Worm (Caenorhabditis elegans) whole organism, L4 larva: ENCODE measurements around the gene pho-6.

Experiments
- D1046.2 ChIP-seq: fragments of 200-800 bp; sonication (Bioruptor generic); IDR thresholded peaks from 2 replicates; pipeline ENCODE4 v1.3.6; 2022; ENCODE audit warnings: missing genetic modification characterization, missing compliant biosample characterization
- F10B5.3 ChIP-seq: sonication (generic microtip); optimal IDR thresholded peaks from 2 replicates; lab custom pipeline; 2016; ENCODE audit warnings: mild to moderate bottlenecking, missing genetic modification characterization, missing compliant biosample characterization
- F37D6.2 ChIP-seq: sonication (generic microtip); optimal IDR thresholded peaks from 2 replicates; lab custom pipeline; 2016; ENCODE audit warnings: mild to moderate bottlenecking, missing genetic modification characterization, missing compliant biosample characterization
- F44E2.7 ChIP-seq: fragments of 200-800 bp; sonication (Bioruptor generic); IDR thresholded peaks from 2 replicates; pipeline ENCODE4 v2.1.2; 2022; ENCODE audit warnings: missing genetic modification characterization, missing compliant biosample characterization
- R02D3.7 ChIP-seq: fragments of 150-350 bp; sonication (generic microtip); optimal IDR thresholded peaks from 3 replicates; lab custom pipeline; 2014; ENCODE audit warnings: missing biosample characterization, missing genetic modification characterization
- T26A8.4 ChIP-seq: fragments of 200-800 bp; sonication (Bioruptor generic); IDR thresholded peaks from 2 replicates; pipeline ENCODE4 v1.3.6; 2022; ENCODE audit warnings: missing genetic modification characterization, missing compliant biosample characterization
- Y105C5A.15 ChIP-seq: fragments of 200-800 bp; sonication (Bioruptor generic); IDR thresholded peaks from 2 replicates; pipeline ENCODE4 v1.3.6; 2022; ENCODE audit warnings: missing genetic modification characterization, missing compliant biosample characterization
- Y48G9A.11 ChIP-seq: fragments of 200-800 bp; sonication (Bioruptor generic); IDR thresholded peaks from 2 replicates; pipeline ENCODE4 v1.3.6; 2022; ENCODE audit warnings: missing genetic modification reagents, missing genetic modification characterization, missing compliant biosample characterization
- ZK546.5 ChIP-seq, 2 experiments: sonication (generic microtip); optimal IDR thresholded peaks; 2 replicates each; lab custom pipeline; 2017; ENCODE audit warnings: missing biosample characterization in 2 of 2, missing genetic modification characterization in 2 of 2
- arid-1 ChIP-seq: fragments of 200-800 bp; sonication (Bioruptor generic); conservative IDR thresholded peaks from 2 replicates; pipeline ENCODE4 v1.3.6; 2022; ENCODE audit warnings: missing genetic modification reagents, missing genetic modification characterization, missing compliant biosample characterization
- attf-4 ChIP-seq: sonication (generic microtip); optimal IDR thresholded peaks from 3 replicates; lab custom pipeline; 2017; ENCODE audit warnings: missing biosample characterization, missing genetic modification characterization
- ceh-20 ChIP-seq: fragments of 200-800 bp; sonication (Bioruptor generic); IDR thresholded peaks from 2 replicates; pipeline ENCODE4 v1.3.6; 2022; ENCODE audit warnings: missing genetic modification reagents, missing genetic modification characterization, missing compliant biosample characterization
- ceh-28 ChIP-seq: fragments of 150-350 bp; optimal IDR thresholded peaks from 2 replicates; lab custom pipeline; 2014; ENCODE audit warnings: missing biosample characterization, missing genetic modification reagents, missing genetic modification characterization
- ceh-44 ChIP-seq: fragments of 200-800 bp; sonication (Bioruptor generic); IDR thresholded peaks from 2 replicates; pipeline ENCODE4 v1.3.6; 2022; ENCODE audit warnings: missing genetic modification reagents, missing genetic modification characterization, missing compliant biosample characterization
- cey-2 ChIP-seq: sonication (generic microtip); optimal IDR thresholded peaks from 3 replicates; lab custom pipeline; 2017; ENCODE audit warnings: missing genetic modification characterization, mild to moderate bottlenecking, missing compliant biosample characterization, antibody characterized with exemption, borderline replicate concordance; ENCODE audit not compliant: insufficient read depth
- ctbp-1 ChIP-seq: fragments of 200-800 bp; sonication (Bioruptor generic); IDR thresholded peaks from 2 replicates; pipeline ENCODE4 v1.3.6; 2022; ENCODE audit warnings: missing genetic modification reagents, missing genetic modification characterization, missing compliant biosample characterization
- daf-12 ChIP-seq: fragments of 150-350 bp; optimal IDR thresholded peaks from 2 replicates; lab custom pipeline; 2014; ENCODE audit warnings: missing biosample characterization, missing genetic modification reagents, missing genetic modification characterization
- daf-19 ChIP-seq: fragments of 200-800 bp; sonication (Bioruptor generic); conservative IDR thresholded peaks from 2 replicates; pipeline ENCODE4 v1.3.6; 2022; ENCODE audit warnings: missing genetic modification characterization, missing compliant biosample characterization
- dmd-6 ChIP-seq: fragments of 200-800 bp; sonication (Bioruptor generic); IDR thresholded peaks from 2 replicates; pipeline ENCODE4 v1.3.6; 2022; ENCODE audit warnings: missing genetic modification reagents, missing genetic modification characterization, missing compliant biosample characterization
- dmd-8 ChIP-seq: fragments of 200-800 bp; sonication (Bioruptor generic); IDR thresholded peaks from 2 replicates; pipeline ENCODE4 v1.3.6; 2022; ENCODE audit warnings: missing genetic modification characterization, missing compliant biosample characterization
- duxl-1 ChIP-seq: sonication (generic microtip); optimal IDR thresholded peaks from 2 replicates; lab custom pipeline; 2016; ENCODE audit warnings: mild to moderate bottlenecking, missing genetic modification characterization, moderate library complexity, missing compliant biosample characterization; ENCODE audit not compliant: poor library complexity
- dve-1 ChIP-seq: sonication (generic microtip); optimal IDR thresholded peaks from 2 replicates; lab custom pipeline; 2017; ENCODE audit warnings: antibody characterized with exemption, mild to moderate bottlenecking, missing genetic modification characterization, missing compliant biosample characterization; ENCODE audit not compliant: insufficient read depth
- egl-43 ChIP-seq: fragments of 200-800 bp; sonication (Bioruptor generic); IDR thresholded peaks from 2 replicates; pipeline ENCODE4 v1.3.6; 2022; ENCODE audit warnings: missing genetic modification reagents, missing genetic modification characterization, missing compliant biosample characterization
- fos-1 ChIP-seq: fragments of 150-350 bp; optimal IDR thresholded peaks from 2 replicates; lab custom pipeline; 2014; ENCODE audit warnings: missing biosample characterization, missing genetic modification characterization
- hlh-11 ChIP-seq: fragments of 200-800 bp; sonication (Bioruptor generic); optimal IDR thresholded peaks from 2 replicates; lab custom pipeline; 2018; ENCODE audit warnings: mild to moderate bottlenecking, missing genetic modification characterization, missing compliant biosample characterization
- hmg-1.1 ChIP-seq: fragments of 200-800 bp; sonication (Bioruptor generic); IDR thresholded peaks from 2 replicates; pipeline ENCODE4 v1.3.6; 2022; ENCODE audit warnings: missing genetic modification reagents, missing genetic modification characterization, missing compliant biosample characterization
- jun-1 ChIP-seq: fragments of 150-350 bp; optimal IDR thresholded peaks from 2 replicates; lab custom pipeline; 2014; ENCODE audit warnings: missing biosample characterization, missing genetic modification reagents, missing genetic modification characterization
- lir-3 ChIP-seq: sonication (generic microtip); optimal IDR thresholded peaks from 2 replicates; lab custom pipeline; 2016; ENCODE audit warnings: mild to moderate bottlenecking, missing genetic modification characterization, missing compliant biosample characterization
- lsy-2 ChIP-seq, 2 experiments: fragments of 150-350 bp in 1 of 2; sonication (generic microtip) in 1 of 2; optimal IDR thresholded peaks; 2 replicates each; lab custom pipeline; 2014 to 2017; ENCODE audit warnings: missing biosample characterization in 2 of 2, missing genetic modification characterization in 2 of 2
- madf-9 ChIP-seq: fragments of 200-800 bp; sonication (Bioruptor generic); conservative IDR thresholded peaks from 2 replicates; pipeline ENCODE4 v1.3.6; 2022; ENCODE audit warnings: missing genetic modification reagents, missing genetic modification characterization, missing compliant biosample characterization
- mdt-29 ChIP-seq: fragments of 200-800 bp; sonication (Bioruptor generic); IDR thresholded peaks from 2 replicates; pipeline ENCODE4 v1.3.6; 2022; ENCODE audit warnings: missing genetic modification reagents, missing genetic modification characterization, missing compliant biosample characterization
- mep-1 ChIP-seq: fragments of 150-350 bp; sonication (generic microtip); optimal IDR thresholded peaks from 3 replicates; lab custom pipeline; 2014; ENCODE audit warnings: missing biosample characterization, missing genetic modification characterization
- mxl-3 ChIP-seq: fragments of 200-800 bp; sonication (Bioruptor generic); optimal IDR thresholded peaks from 2 replicates; lab custom pipeline; 2018; ENCODE audit warnings: mild to moderate bottlenecking, missing genetic modification characterization, missing compliant biosample characterization
- nhr-111 ChIP-seq: fragments of 200-800 bp; sonication (Bioruptor generic); optimal IDR thresholded peaks from 2 replicates; lab custom pipeline; 2018; ENCODE audit warnings: mild to moderate bottlenecking, missing genetic modification characterization, missing compliant biosample characterization
- nhr-237 ChIP-seq: sonication (generic microtip); optimal IDR thresholded peaks from 2 replicates; lab custom pipeline; 2017; ENCODE audit warnings: missing biosample characterization, missing genetic modification characterization
- nhr-28 ChIP-seq: fragments of 150-350 bp; optimal IDR thresholded peaks from 2 replicates; lab custom pipeline; 2014; ENCODE audit warnings: missing biosample characterization, missing genetic modification characterization
- nhr-42 ChIP-seq: fragments of 200-800 bp; sonication (Bioruptor generic); IDR thresholded peaks from 2 replicates; pipeline ENCODE4 v1.3.6; 2022; ENCODE audit warnings: missing genetic modification characterization, missing compliant biosample characterization
- pqm-1 ChIP-seq: sonication (generic microtip); optimal IDR thresholded peaks from 2 replicates; lab custom pipeline; 2017; ENCODE audit warnings: missing biosample characterization, missing genetic modification characterization
- rbr-2 ChIP-seq: sonication (generic microtip); optimal IDR thresholded peaks from 2 replicates; lab custom pipeline; 2016; ENCODE audit warnings: missing genotype, missing genetic modification characterization, missing compliant biosample characterization
- saeg-2 ChIP-seq: fragments of 200-800 bp; sonication (Bioruptor generic); IDR thresholded peaks from 2 replicates; pipeline ENCODE4 v1.3.6; 2022; ENCODE audit warnings: missing genetic modification reagents, missing genetic modification characterization, missing compliant biosample characterization
- set-16 ChIP-seq: fragments of 200-800 bp; sonication (Bioruptor generic); IDR thresholded peaks from 2 replicates; pipeline ENCODE4 v1.3.6; 2022; ENCODE audit warnings: missing genetic modification reagents, missing genetic modification characterization, missing compliant biosample characterization
- snpc-1.2 ChIP-seq: fragments of 200-800 bp; sonication (Bioruptor generic); IDR thresholded peaks from 2 replicates; pipeline ENCODE4 v1.3.6; 2022; ENCODE audit warnings: missing genetic modification reagents, missing genetic modification characterization, missing compliant biosample characterization
- spr-1 ChIP-seq: sonication (generic microtip); optimal IDR thresholded peaks from 2 replicates; lab custom pipeline; 2016; ENCODE audit warnings: mild to moderate bottlenecking, missing genetic modification characterization, missing compliant biosample characterization
- tag-97 ChIP-seq: fragments of 200-800 bp; sonication (Bioruptor generic); IDR thresholded peaks from 2 replicates; pipeline ENCODE4 v1.3.6; 2022; ENCODE audit warnings: missing genetic modification characterization, missing compliant biosample characterization
- unc-130 ChIP-seq: sonication (generic microtip); optimal IDR thresholded peaks from 2 replicates; lab custom pipeline; 2016; ENCODE audit warnings: missing genetic modification reagents, missing genetic modification characterization, missing compliant biosample characterization
- unc-62 ChIP-seq, 3 experiments: fragments of 150-350 bp in 1 of 3; sonication (generic microtip); optimal IDR thresholded peaks in 2 of 3; peaks in 1 of 3; 1 replicate in 1 of 3; 2 replicates in 2 of 3; lab custom pipeline; 2014 to 2017; ENCODE audit warnings: missing biosample characterization in 3 of 3, missing genetic modification characterization in 3 of 3, missing genetic modification reagents in 3 of 3, missing genotype in 1 of 3
- zfp-2 ChIP-seq: sonication (generic microtip); optimal IDR thresholded peaks from 2 replicates; lab custom pipeline; 2016; ENCODE audit warnings: mild to moderate bottlenecking, missing genetic modification characterization, missing compliant biosample characterization
- zip-11 ChIP-seq: fragments of 200-800 bp; sonication (Bioruptor generic); IDR thresholded peaks from 2 replicates; pipeline ENCODE4 v1.3.6; 2022; ENCODE audit warnings: missing genetic modification characterization, missing compliant biosample characterization
- ztf-11 ChIP-seq: fragments of 150-350 bp; optimal IDR thresholded peaks from 2 replicates; lab custom pipeline; 2014; ENCODE audit warnings: missing biosample characterization, missing genetic modification characterization
- ztf-7 ChIP-seq: fragments of 150-350 bp; optimal IDR thresholded peaks from 2 replicates; lab custom pipeline; 2014; ENCODE audit warnings: missing biosample characterization, missing genetic modification characterization

The pho-6 gene

ce11 chrV:8348959-8349389, 45.3 kb downstream of the pho-6 start (continued):
- TF ChIP-seq T26A8.4 (GFP tag; lab: Robert Waterston, UW) (peak; percentile 92), mep-1 (tag; lab: Kevin White, UChicago) (peak; percentile 91), jun-1 (tag; lab: Kevin White, UChicago) (peak; percentile 50), ctbp-1 (no peak), saeg-2 (GFP tag; lab: Robert Waterston, UW) (no peak), dmd-6 (GFP tag; lab: Robert Waterston, UW) (peak; percentile 69; the same call in 1 of the 2 replicates), nhr-111 (GFP tag; lab: Kevin White, UChicago) (peak; percentile 74), arid-1 (peak; percentile 70), duxl-1 (tag; lab: Kevin White, UChicago) (peak; percentile 95), ztf-7 (tag; lab: Kevin White, UChicago) (peak; percentile 65), daf-19 (GFP tag; lab: Robert Waterston, UW) (0 out of 2 replicates have a peak, but pooled peaks have one; percentile 7), ceh-28 (tag; lab: Kevin White, UChicago) (no peak), ceh-20 (GFP tag; lab: Robert Waterston, UW) (0 out of 2 replicates have a peak, but pooled peaks have one; percentile 42), mxl-3 (GFP tag; lab: Kevin White, UChicago) (peak; percentile 79), Y48G9A.11 (GFP tag; lab: Robert Waterston, UW) (peak; percentile 71), dve-1 (peak; percentile 96), zip-11 (GFP tag; lab: Robert Waterston, UW) (no peak), madf-9 (no peak), lir-3 (tag; lab: Kevin White, UChicago) (peak; percentile 19), hlh-11 (tag; lab: Kevin White, UChicago) (peak; percentile 88), lsy-2 (tag; optimal IDR thresholded peaks at IDR 0.05; lab: Kevin White, UChicago) (peak; percentile 57 to 75), nhr-28 (tag; lab: Kevin White, UChicago) (peak; percentile 74), R02D3.7 (tag; lab: Kevin White, UChicago) (no peak), unc-130 (peak; percentile 80), nhr-237 (tag; lab: Kevin White, UChicago) (no peak), nhr-42 (0 out of 2 replicates have a peak, but pooled peaks have one; percentile 71), ztf-11 (tag; lab: Kevin White, UChicago) (no peak), F37D6.2 (tag; lab: Kevin White, UChicago) (peak; percentile 6), daf-12 (tag; lab: Kevin White, UChicago) (no peak), unc-62 (GFP tag; optimal IDR thresholded peaks at IDR 0.05 in 1 of 2; lab: Kevin White, UChicago) (no peak), unc-62 (tag; optimal IDR thresholded peaks at IDR 0.05; lab: Kevin White, UChicago) (no peak), mdt-29 (GFP tag; lab: Robert Waterston, UW) (0 out of 2 replicates have a peak, but pooled peaks have one; percentile 56), egl-43 (no peak; the same call in 1 of the 2 replicates), dmd-8 (peak; percentile 62), F44E2.7 (GFP tag; lab: Robert Waterston, UW) (no peak), attf-4 (tag; lab: Kevin White, UChicago) (no peak), Y105C5A.15 (GFP tag; lab: Robert Waterston, UW) (no peak), rbr-2 (peak; percentile 80), zfp-2 (no peak), set-16 (GFP tag; lab: Robert Waterston, UW) (no peak; the same call in none of the 2 replicates), tag-97 (GFP tag; lab: Robert Waterston, UW) (no peak), D1046.2 (GFP tag; lab: Robert Waterston, UW) (no peak), hmg-1.1 (GFP tag; lab: Robert Waterston, UW) (peak; percentile 87), pqm-1 (tag; lab: Kevin White, UChicago) (peak; percentile 66), cey-2 (tag; lab: Kevin White, UChicago) (no peak), snpc-1.2 (GFP tag; lab: Robert Waterston, UW) (peak; percentile 94), spr-1 (tag; lab: Kevin White, UChicago) (peak; percentile 79), F10B5.3 (tag; lab: Kevin White, UChicago) (peak; percentile 89), ZK546.5 (tag; optimal IDR thresholded peaks at IDR 0.05; lab: Kevin White, UChicago) (no peak), ceh-44 (GFP tag; lab: Robert Waterston, UW) (no peak), fos-1 (no peak)
